Worm (Caenorhabditis elegans): ENCODE measurements around the gene gplb-1.

DNA sequence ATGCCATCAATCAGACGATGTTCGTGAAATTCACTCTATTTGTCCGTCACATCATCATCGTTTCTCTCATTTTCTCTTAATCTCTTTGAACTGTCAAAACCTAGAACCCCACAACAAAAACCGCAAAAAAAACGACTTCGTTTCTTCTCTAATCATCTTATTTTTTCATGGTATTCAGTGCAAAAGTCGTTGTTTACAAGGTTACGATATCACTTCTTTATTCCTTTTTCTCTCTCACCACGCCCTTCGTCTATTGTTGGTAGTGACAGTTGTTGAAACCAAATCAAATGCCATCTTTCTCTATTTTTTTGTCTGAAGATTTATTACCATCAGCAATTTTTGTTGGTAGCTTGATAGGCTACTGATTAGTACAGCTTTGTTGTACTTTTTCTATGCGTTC is 21.8 kb downstream of the gplb-1 start:
- TF ChIP-seq ztf-11 (tag; optimal IDR thresholded peaks at IDR 0.05) (no peak), egl-27 (tag; optimal IDR thresholded peaks at IDR 0.05) (no peak), nhr-25 (tag; optimal IDR thresholded peaks at IDR 0.05; ENCODE audit: borderline replicate concordance, insufficient read depth) (peak; percentile 27), ama-1 (optimal IDR thresholded peaks at IDR 0.05) (no peak), nhr-41 (GFP tag; IDR thresholded peaks at IDR 0.05) (no peak), nhr-11 (tag; optimal IDR thresholded peaks at IDR 0.05) (no peak), R02D3.7 (tag; optimal IDR thresholded peaks at IDR 0.05) (no peak)

Data from whole organism, L4 larva.